Fruit fly (Drosophila melanogaster) whole organism, prepupa: Measurements from ENCODE around the gene smg.

Experiments used
- CG31627 ChIP-seq: fragments of 200-800 bp; sonication (Bioruptor generic); optimal IDR thresholded peaks from 3 replicates; lab custom pipeline; 2016; ENCODE audit warnings: missing biosample characterization, missing genetic modification characterization
- CG6276 ChIP-seq: fragments of 200-800 bp; sonication (Bioruptor generic); optimal IDR thresholded peaks from 2 replicates; lab custom pipeline; 2017; ENCODE audit warnings: missing biosample characterization, mild to moderate bottlenecking, missing genetic modification characterization
- Ets96B ChIP-seq: fragments of 200-800 bp; optimal IDR thresholded peaks from 2 replicates; lab custom pipeline; 2019; ENCODE audit warnings: missing biosample characterization, mild to moderate bottlenecking, missing genetic modification characterization, moderate library complexity
- Hr39 ChIP-seq: fragments of 200-800 bp; sonication (Bioruptor generic); optimal IDR thresholded peaks from 2 replicates; lab custom pipeline; 2016; ENCODE audit warnings: missing biosample characterization, missing genetic modification characterization
- OdsH ChIP-seq: fragments of 200-800 bp; sonication (Bioruptor generic); optimal IDR thresholded peaks from 3 replicates; lab custom pipeline; 2016; ENCODE audit warnings: missing biosample characterization, missing genetic modification characterization
- Sox102F ChIP-seq: fragments of 200-800 bp; sonication (Bioruptor generic); optimal IDR thresholded peaks from 2 replicates; lab custom pipeline; 2016; ENCODE audit warnings: missing biosample characterization, mild to moderate bottlenecking, missing genetic modification characterization
- achi ChIP-seq: fragments of 200-800 bp; sonication (Bioruptor generic); optimal IDR thresholded peaks from 3 replicates; lab custom pipeline; 2016; ENCODE audit warnings: missing biosample characterization, missing genetic modification characterization

DNA sequence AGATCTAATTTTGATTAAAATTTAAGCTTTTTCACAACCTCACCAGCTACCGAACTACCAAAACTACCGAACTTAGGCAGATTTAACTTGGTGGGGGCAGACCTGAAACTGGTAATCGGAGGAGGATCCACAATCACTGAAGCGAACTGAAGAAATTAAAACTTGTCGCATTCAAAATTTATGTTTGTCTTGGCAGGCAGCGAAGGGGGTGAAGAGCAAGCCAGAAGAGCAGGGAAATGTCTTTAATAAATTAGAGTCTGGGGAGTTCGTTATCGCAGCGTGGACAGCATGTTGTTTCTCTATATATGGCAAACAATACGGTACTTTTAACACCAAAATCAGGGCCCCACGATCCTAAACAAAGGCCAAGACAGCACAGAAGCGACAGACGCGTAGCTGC lies 27.4 kb upstream of the smg start:
- TF ChIP-seq CG6276 (GFP tag; lab: Kevin White, UChicago), result no peak
- no peak for TF ChIP-seq OdsH
- TF ChIP-seq CG31627 (GFP tag; lab: Kevin White, UChicago), result no peak
- no peak for TF ChIP-seq Hr39
- TF ChIP-seq Sox102F (GFP tag; lab: Kevin White, UChicago), result no peak
- no peak for TF ChIP-seq achi (GFP tag; lab: Kevin White, UChicago)
- no peak for TF ChIP-seq Ets96B (tag; lab: Kevin White, UChicago)
